Fruit fly (Drosophila melanogaster) whole organism, prepupa: Measurements from ENCODE around the gene Gnpat.

Experiments used
- CG6276 ChIP-seq: fragments of 200-800 bp; sonication (Bioruptor generic); optimal IDR thresholded peaks from 2 replicates; lab custom pipeline; 2017; ENCODE audit warnings: missing biosample characterization, mild to moderate bottlenecking, missing genetic modification characterization
- Lpt ChIP-seq: fragments of 200-800 bp; sonication (Bioruptor generic); optimal IDR thresholded peaks from 3 replicates; lab custom pipeline; 2016; ENCODE audit warnings: missing biosample characterization, missing genetic modification characterization
- fkh ChIP-seq: fragments of 200-800 bp; sonication (Bioruptor generic); optimal IDR thresholded peaks from 3 replicates; lab custom pipeline; 2017; ENCODE audit warnings: missing biosample characterization, mild to moderate bottlenecking, missing genetic modification characterization, moderate library complexity

DNA sequence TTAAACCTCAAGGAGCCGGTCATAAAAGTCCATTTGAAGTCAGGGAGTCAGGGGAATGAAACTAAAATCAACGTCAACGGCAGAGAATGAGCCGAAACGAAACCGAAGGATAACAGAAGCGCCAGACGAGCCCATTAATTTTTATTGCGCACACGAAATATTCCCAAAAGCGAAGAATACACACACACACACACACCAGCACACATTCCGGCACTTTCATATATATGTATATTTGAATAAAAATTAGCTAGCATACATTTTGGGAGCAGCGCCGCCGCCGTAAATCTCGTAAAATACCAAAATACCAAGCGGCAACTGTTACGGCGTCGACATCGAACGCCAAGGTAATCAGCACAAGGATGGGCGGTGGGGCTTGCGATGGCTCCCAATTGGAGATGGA is 48.4 kb upstream of the Gnpat start:
- TF ChIP-seq fkh (no peak), Lpt (no peak), CG6276 (GFP tag; lab: Kevin White, UChicago) (no peak)
